Fruit fly (Drosophila melanogaster): ENCODE measurements around the gene CG7342.

DNA sequence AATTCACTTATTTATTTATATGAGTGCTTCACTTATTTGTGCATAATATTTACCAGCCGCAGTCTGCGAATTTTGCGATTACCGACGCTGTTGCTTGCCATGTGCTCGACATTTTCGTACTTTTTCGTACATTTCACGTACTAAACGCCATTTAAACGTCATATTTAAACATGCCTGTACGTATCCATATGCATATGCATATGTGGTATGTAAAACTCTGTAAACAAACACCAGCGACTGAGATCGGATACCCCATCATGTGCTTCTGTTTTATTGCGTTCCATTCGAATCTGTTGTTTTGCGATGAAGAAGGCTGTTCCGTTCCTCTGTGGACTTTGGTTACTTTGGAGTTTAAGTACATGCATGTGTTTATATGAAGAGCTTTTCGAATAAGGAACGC, 31.2 kb upstream of the CG7342 start:
- TF ChIP-seq pan (optimal IDR thresholded peaks at IDR 0.05) (no peak), CG8478 (optimal IDR thresholded peaks at IDR 0.05) (no peak), psq (optimal IDR thresholded peaks at IDR 0.05) (no peak), EcR (GFP tag; optimal IDR thresholded peaks at IDR 0.05) (no peak), usp (GFP tag; optimal IDR thresholded peaks at IDR 0.05) (no peak)

All from whole organism.